Fruit fly (Drosophila melanogaster) whole organism, pupa: ENCODE measurements around the gene CG5810.

Experiments
- CG10348 ChIP-seq: fragments of 200-800 bp; sonication (Bioruptor generic); IDR thresholded peaks from 2 replicates; pipeline ENCODE4 v1.3.6; 2022; ENCODE audit warnings: missing biosample characterization, missing genetic modification characterization
- CG12605 ChIP-seq: fragments of 200-800 bp; sonication (Bioruptor generic); IDR thresholded peaks from 2 replicates; pipeline ENCODE4 v1.3.6; 2022; ENCODE audit warnings: missing biosample characterization, missing genetic modification characterization
- CG13204 ChIP-seq: fragments of 200-800 bp; sonication (Bioruptor generic); optimal IDR thresholded peaks from 2 replicates; lab custom pipeline; 2018; ENCODE audit warnings: missing biosample characterization, mild to moderate bottlenecking, missing genetic modification characterization, moderate library complexity
- CG14655 ChIP-seq: fragments of 200-800 bp; sonication (Bioruptor generic); optimal IDR thresholded peaks from 3 replicates; lab custom pipeline; 2017; ENCODE audit warnings: mild to moderate bottlenecking, missing biosample characterization, missing genetic modification reagents, missing genetic modification characterization
- CG15710 ChIP-seq: fragments of 200-800 bp; sonication (Bioruptor generic); optimal IDR thresholded peaks from 2 replicates; lab custom pipeline; 2018; ENCODE audit warnings: missing biosample characterization, mild to moderate bottlenecking, missing genetic modification characterization, moderate library complexity
- CG17806 ChIP-seq: fragments of 200-800 bp; sonication (Bioruptor generic); optimal IDR thresholded peaks from 2 replicates; lab custom pipeline; 2018; ENCODE audit warnings: missing biosample characterization, mild to moderate bottlenecking, missing genetic modification characterization, moderate library complexity
- CG32121 ChIP-seq: fragments of 200-800 bp; sonication (Bioruptor generic); IDR thresholded peaks from 2 replicates; pipeline ENCODE4 v1.3.6; 2022; ENCODE audit warnings: missing biosample characterization, missing genetic modification characterization
- CG34367 ChIP-seq: fragments of 200-800 bp; sonication (Bioruptor generic); optimal IDR thresholded peaks from 2 replicates; lab custom pipeline; 2018; ENCODE audit warnings: missing biosample characterization, mild to moderate bottlenecking, missing genetic modification characterization
- CG4496 ChIP-seq: fragments of 200-800 bp; sonication (Bioruptor generic); IDR thresholded peaks from 3 replicates; pipeline ENCODE4 v1.3.6; 2022; ENCODE audit warnings: missing biosample characterization, missing genetic modification characterization
- CG8159 ChIP-seq: fragments of 200-800 bp; sonication (Bioruptor generic); optimal IDR thresholded peaks from 3 replicates; lab custom pipeline; 2018; ENCODE audit warnings: missing biosample characterization, mild to moderate bottlenecking, missing genetic modification characterization, moderate library complexity
- CG8301 ChIP-seq: fragments of 200-800 bp; sonication (Bioruptor generic); optimal IDR thresholded peaks from 2 replicates; lab custom pipeline; 2018; ENCODE audit warnings: missing biosample characterization, mild to moderate bottlenecking, missing genetic modification characterization
- CG9948 ChIP-seq: fragments of 200-800 bp; sonication (Bioruptor generic); optimal IDR thresholded peaks from 2 replicates; lab custom pipeline; 2018; ENCODE audit warnings: missing biosample characterization, mild to moderate bottlenecking, missing genetic modification characterization, moderate library complexity
- D1 ChIP-seq: fragments of 200-800 bp; sonication (Bioruptor generic); optimal IDR thresholded peaks from 2 replicates; lab custom pipeline; 2018; ENCODE audit warnings: missing biosample characterization, mild to moderate bottlenecking, missing genetic modification characterization, moderate library complexity
- EcR ChIP-seq: fragments of 200-800 bp; sonication (Bioruptor generic); optimal IDR thresholded peaks from 3 replicates; lab custom pipeline; 2019; ENCODE audit warnings: missing biosample characterization, missing genetic modification characterization, mild to moderate bottlenecking, moderate library complexity, missing genetic modification reagents
- Ets98B ChIP-seq: fragments of 200-800 bp; sonication (Bioruptor generic); IDR thresholded peaks from 2 replicates; pipeline ENCODE4 v1.3.6; 2022; ENCODE audit warnings: missing biosample characterization, missing genetic modification characterization
- Pif1A ChIP-seq: fragments of 200-800 bp; sonication (Bioruptor generic); optimal IDR thresholded peaks from 3 replicates; lab custom pipeline; 2016; ENCODE audit warnings: missing biosample characterization, missing genetic modification characterization
- Pif1B ChIP-seq: fragments of 200-800 bp; sonication (Bioruptor generic); optimal IDR thresholded peaks from 3 replicates; lab custom pipeline; 2016; ENCODE audit warnings: missing biosample characterization, missing genetic modification characterization
- Snoo ChIP-seq: fragments of 200-800 bp; sonication (Bioruptor generic); optimal IDR thresholded peaks from 3 replicates; lab custom pipeline; 2017; ENCODE audit warnings: missing biosample characterization, mild to moderate bottlenecking, missing genetic modification characterization, inconsistent platforms
- fd96Ca ChIP-seq: fragments of 200-800 bp; sonication (Bioruptor generic); IDR thresholded peaks from 3 replicates; pipeline ENCODE4 v1.3.6; 2022; ENCODE audit warnings: missing biosample characterization, missing genetic modification characterization
- gl ChIP-seq: fragments of 200-800 bp; sonication (Bioruptor generic); optimal IDR thresholded peaks from 2 replicates; lab custom pipeline; 2018; ENCODE audit warnings: missing biosample characterization, mild to moderate bottlenecking, missing genetic modification characterization
- rn ChIP-seq: fragments of 200-800 bp; sonication (Bioruptor generic); IDR thresholded peaks from 2 replicates; pipeline ENCODE4 v1.3.6; 2022; ENCODE audit warnings: missing biosample characterization, missing genetic modification characterization

Gene CG5810

dm6 chr3R:21129617-21130016 lies 34.0 kb upstream of the CG5810 start, which contains the start of gene Obp93a:
TSS of gene Obp93a (minus strand) at chr3R:21129717.
- TF ChIP-seq rn (GFP tag; lab: Robert Waterston, UW) (no peak), EcR (GFP tag; lab: Kevin White, UChicago) (no peak), CG4496 (GFP tag; lab: Robert Waterston, UW) (no peak), CG10348 (GFP tag; lab: Robert Waterston, UW) (no peak), Pif1B (GFP tag; lab: Kevin White, UChicago) (no peak)

dm6 chr3R:21130050-21130449 lies 33.5 kb upstream of the CG5810 start, which contains the start of gene Ice2:
TSS of gene Ice2 (plus strand) at chr3R:21130216.
- TF ChIP-seq CG12605 (GFP tag; lab: Robert Waterston, UW), result no peak
- no peak for TF ChIP-seq gl (tag; lab: Kevin White, UChicago)
- no peak for TF ChIP-seq CG15710
- TF ChIP-seq Ets98B (GFP tag; lab: Robert Waterston, UW), result no peak
- no peak for TF ChIP-seq CG32121 (GFP tag; lab: Robert Waterston, UW)
- TF ChIP-seq CG9948 (tag; lab: Kevin White, UChicago), result no peak
- TF ChIP-seq rn (GFP tag; lab: Robert Waterston, UW), result no peak
- no peak for TF ChIP-seq EcR (GFP tag; lab: Kevin White, UChicago)
- no peak for TF ChIP-seq D1
- TF ChIP-seq fd96Ca (GFP tag; lab: Robert Waterston, UW), result no peak

dm6 chr3R:21133517-21133916 lies 30.1 kb upstream of the CG5810 start, which contains the start of gene Trm7-34:
TSS of gene Trm7-34 (minus strand) at chr3R:21133881.
- TF ChIP-seq CG4496 (GFP tag; lab: Robert Waterston, UW), result no peak
- TF ChIP-seq Pif1A, result no peak
- no peak for TF ChIP-seq Snoo (tag; lab: Kevin White, UChicago)
- no peak for TF ChIP-seq CG9948 (tag; lab: Kevin White, UChicago)
- TF ChIP-seq CG12605 (GFP tag; lab: Robert Waterston, UW), result no peak
- no peak for TF ChIP-seq CG17806 (tag; lab: Kevin White, UChicago)

dm6 chr3R:21133951-21134350 lies 29.6 kb upstream of the CG5810 start, which contains the start of gene Usp8:
TSS of gene Usp8 (plus strand) at chr3R:21134262.
- TF ChIP-seq CG9948 (tag; lab: Kevin White, UChicago), result peak; percentile 30
- TF ChIP-seq rn (GFP tag; lab: Robert Waterston, UW), result no peak
- peak; percentile 37 for TF ChIP-seq CG15710

- TF ChIP-seq CG34367 (tag; lab: Kevin White, UChicago), result no peak
- TF ChIP-seq CG8301 (tag; lab: Kevin White, UChicago), result no peak
- no peak for TF ChIP-seq D1
- peak; percentile 63 for TF ChIP-seq CG15710
- peak; percentile 39 for TF ChIP-seq CG9948 (tag; lab: Kevin White, UChicago)
- no peak for TF ChIP-seq gl (tag; lab: Kevin White, UChicago)
- TF ChIP-seq Pif1A, result no peak
- peak; percentile 57; the same call in 1 of the 3 replicates for TF ChIP-seq CG4496 (GFP tag; lab: Robert Waterston, UW)
- TF ChIP-seq CG17806 (tag; lab: Kevin White, UChicago), result peak; percentile 54
- TF ChIP-seq Pif1B (GFP tag; lab: Kevin White, UChicago), result no peak
- TF ChIP-seq fd96Ca (GFP tag; lab: Robert Waterston, UW), result no peak
- peak; percentile 2 for TF ChIP-seq Snoo (tag; lab: Kevin White, UChicago)
- TF ChIP-seq CG14655 (GFP tag; lab: Kevin White, UChicago), result no peak
- no peak for TF ChIP-seq CG32121 (GFP tag; lab: Robert Waterston, UW)
- TF ChIP-seq Ets98B (GFP tag; lab: Robert Waterston, UW), result no peak
- TF ChIP-seq CG13204, result no peak
- TF ChIP-seq CG10348 (GFP tag; lab: Robert Waterston, UW), result no peak
- no peak for TF ChIP-seq CG8159
Observed at dm6 chr3R:21138220-21138754, 25.3 kb upstream of the CG5810 start, which contains the start of gene meigo. TSS of gene meigo (plus strand) at chr3R:21138270.

dm6 chr3R:21140458-21140857 lies 23.1 kb upstream of the CG5810 start, which contains the start of gene SNF4Agamma:
TSS of gene SNF4Agamma (plus strand) at chr3R:21140739.
- no peak for TF ChIP-seq CG9948 (tag; lab: Kevin White, UChicago)
- TF ChIP-seq Pif1B (GFP tag; lab: Kevin White, UChicago), result no peak
- peak; percentile 34; the same call in 1 of the 2 replicates for TF ChIP-seq Ets98B (GFP tag; lab: Robert Waterston, UW)

- TF ChIP-seq D1 (no peak), fd96Ca (GFP tag; lab: Robert Waterston, UW) (no peak), gl (tag; lab: Kevin White, UChicago) (no peak), CG13204 (no peak), rn (GFP tag; lab: Robert Waterston, UW) (no peak), Snoo (tag; lab: Kevin White, UChicago) (no peak), CG17806 (tag; lab: Kevin White, UChicago) (no peak), CG4496 (GFP tag; lab: Robert Waterston, UW) (no peak)
Observed at dm6 chr3R:21141341-21141740, 22.2 kb upstream of the CG5810 start.
